Worm (Caenorhabditis elegans): ENCODE data around the gene C01G10.9.

Gene C01G10.9

DNA sequence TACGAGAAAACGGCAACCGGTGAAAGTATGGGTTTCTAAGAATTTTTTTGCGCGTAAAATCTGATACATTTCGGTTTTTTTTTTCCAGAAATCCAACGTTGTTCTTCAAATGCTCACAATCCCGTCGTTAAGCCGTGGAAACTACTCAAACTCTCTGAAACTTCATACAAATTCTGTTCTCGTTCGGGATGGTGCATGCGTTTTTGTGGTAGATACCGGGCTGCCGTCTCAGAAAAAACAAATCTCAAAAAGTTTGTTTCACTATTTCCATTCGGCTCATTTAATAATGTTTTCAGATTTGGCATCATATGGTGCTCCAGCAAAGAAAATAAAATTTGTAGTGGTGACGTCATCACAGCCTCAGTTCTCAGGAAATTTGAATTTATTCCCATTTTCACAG is 27.6 kb upstream of the C01G10.9 start:
- TF ChIP-seq zip-8 (tag; optimal IDR thresholded peaks at IDR 0.05) (peak; percentile 61), snpc-4 (tag; optimal IDR thresholded peaks at IDR 0.05) (no peak), cnd-1 (tag; optimal IDR thresholded peaks at IDR 0.05) (no peak), nhr-2 (tag; optimal IDR thresholded peaks at IDR 0.05) (no peak)

DNA sequence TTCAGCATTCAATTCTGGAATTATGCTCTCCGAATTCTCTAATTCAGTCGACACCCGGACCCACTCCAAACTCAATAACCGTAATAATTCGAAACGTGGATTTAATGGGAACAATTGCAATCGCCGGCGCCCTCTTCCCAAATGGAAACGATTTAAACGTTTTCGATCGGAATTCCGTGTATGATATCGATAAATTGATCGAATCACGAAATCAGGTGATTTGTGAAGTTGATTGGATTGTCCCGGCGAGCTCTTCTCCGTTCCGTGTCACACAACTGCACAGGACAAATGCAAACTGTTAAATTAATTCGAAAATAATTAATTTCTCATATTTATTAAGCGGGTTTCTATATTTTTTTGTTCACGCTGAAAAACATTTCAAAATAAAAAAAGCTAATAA is 26.5 kb upstream of the C01G10.9 start, which contains the start of gene C25D7.16:
Gene C25D7.16 (plus strand): TSS at position 301 of the 400 bp plus-strand sequence.
- TF ChIP-seq elt-3 (tag; optimal IDR thresholded peaks at IDR 0.05) (no peak), elt-1 (tag; optimal IDR thresholded peaks at IDR 0.05; ENCODE audit: borderline replicate concordance, insufficient read depth) (no peak), mab-5 (tag; optimal IDR thresholded peaks at IDR 0.05) (no peak), nhr-237 (tag; optimal IDR thresholded peaks at IDR 0.05) (no peak), pha-4 (tag; optimal IDR thresholded peaks at IDR 0.05) (no peak), bed-3 (GFP tag; optimal IDR thresholded peaks at IDR 0.05) (no peak), nhr-76 (tag; optimal IDR thresholded peaks at IDR 0.05) (no peak), lsy-2 (tag; optimal IDR thresholded peaks at IDR 0.05) (no peak), M03D4.4 (tag; optimal IDR thresholded peaks at IDR 0.05) (no peak), blmp-1 (tag; optimal IDR thresholded peaks at IDR 0.05) (no peak), ceh-43 (GFP tag; optimal IDR thresholded peaks at IDR 0.05) (no peak), ztf-11 (tag; optimal IDR thresholded peaks at IDR 0.05) (no peak), snpc-4 (tag; optimal IDR thresholded peaks at IDR 0.05) (no peak), lin-13 (tag; optimal IDR thresholded peaks at IDR 0.05) (no peak), cnd-1 (tag; optimal IDR thresholded peaks at IDR 0.05) (no peak), unc-62 (GFP tag; optimal IDR thresholded peaks at IDR 0.05) (no peak), unc-120 (tag; optimal IDR thresholded peaks at IDR 0.05; ENCODE audit: poor library complexity, severe bottlenecking) (no peak), sem-2 (GFP tag; optimal IDR thresholded peaks at IDR 0.05) (no peak), ces-1 (GFP tag; optimal IDR thresholded peaks at IDR 0.05) (no peak), ham-2 (GFP tag; optimal IDR thresholded peaks at IDR 0.05) (no peak)

DNA sequence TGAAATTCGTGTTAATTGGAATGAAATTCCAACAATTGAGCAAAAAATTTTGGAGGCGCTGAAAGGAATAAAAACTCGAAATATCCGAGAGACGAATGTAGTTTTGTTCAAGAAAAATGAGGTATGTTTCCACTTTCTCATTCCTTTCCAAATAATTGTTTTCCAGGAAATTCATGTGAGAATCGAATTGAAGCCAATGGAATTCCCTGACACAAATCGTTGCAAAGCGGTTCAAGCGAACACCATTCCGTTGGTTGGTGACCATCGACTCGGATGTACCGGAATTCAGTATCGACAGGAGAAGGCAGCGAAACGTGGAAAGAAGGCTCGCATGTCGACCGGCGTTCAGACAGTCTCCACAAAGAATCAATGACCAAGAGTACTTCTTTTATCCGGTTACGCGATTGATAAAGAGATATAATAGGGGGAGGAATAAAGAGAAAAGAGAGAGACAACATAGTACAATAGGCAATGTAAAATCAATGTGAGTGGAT is 25.9 kb upstream of the C01G10.9 start:
- TF ChIP-seq hlh-1 (tag; optimal IDR thresholded peaks at IDR 0.05), result no peak
- no peak for TF ChIP-seq nhr-76 (tag; optimal IDR thresholded peaks at IDR 0.05)
- no peak for TF ChIP-seq unc-120 (tag; optimal IDR thresholded peaks at IDR 0.05; ENCODE audit: poor library complexity, severe bottlenecking)

DNA sequence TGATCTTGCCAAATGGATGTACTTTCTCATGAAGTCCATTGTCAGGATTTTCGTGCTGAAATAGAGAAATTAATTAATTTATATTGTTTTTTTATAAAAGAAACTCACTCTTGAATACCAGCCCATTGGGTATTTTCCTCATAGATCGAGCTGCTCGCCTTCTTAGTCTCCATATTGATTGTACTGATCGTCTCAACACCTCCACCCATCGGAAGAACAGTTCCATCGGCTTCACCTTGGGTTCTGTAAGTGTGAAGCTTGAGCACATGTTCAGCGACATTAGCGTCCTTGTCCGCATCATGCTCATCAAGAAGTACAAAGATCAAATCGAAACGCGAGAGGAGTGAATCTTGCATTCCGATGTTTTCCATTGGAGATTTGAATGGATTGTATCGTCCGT is 24.6 kb upstream of the C01G10.9 start:
- TF ChIP-seq lin-13 (tag; optimal IDR thresholded peaks at IDR 0.05) (no peak), lin-32 (GFP tag; optimal IDR thresholded peaks at IDR 0.05) (no peak), pha-4 (tag; optimal IDR thresholded peaks at IDR 0.05) (no peak), lsy-2 (tag; optimal IDR thresholded peaks at IDR 0.05) (no peak), unc-62 (GFP tag; optimal IDR thresholded peaks at IDR 0.05) (no peak), snpc-4 (tag; optimal IDR thresholded peaks at IDR 0.05) (no peak), nhr-28 (tag; optimal IDR thresholded peaks at IDR 0.05) (no peak), unc-120 (tag; optimal IDR thresholded peaks at IDR 0.05; ENCODE audit: poor library complexity, severe bottlenecking) (no peak), cnd-1 (tag; optimal IDR thresholded peaks at IDR 0.05) (no peak), sptf-1 (tag; optimal IDR thresholded peaks at IDR 0.05) (no peak), M03D4.4 (tag; optimal IDR thresholded peaks at IDR 0.05) (no peak), ceh-43 (GFP tag; optimal IDR thresholded peaks at IDR 0.05) (no peak), nhr-12 (tag; optimal IDR thresholded peaks at IDR 0.05) (no peak), drap-1 (GFP tag; optimal IDR thresholded peaks at IDR 0.05) (no peak), ham-2 (GFP tag; optimal IDR thresholded peaks at IDR 0.05) (no peak)

DNA sequence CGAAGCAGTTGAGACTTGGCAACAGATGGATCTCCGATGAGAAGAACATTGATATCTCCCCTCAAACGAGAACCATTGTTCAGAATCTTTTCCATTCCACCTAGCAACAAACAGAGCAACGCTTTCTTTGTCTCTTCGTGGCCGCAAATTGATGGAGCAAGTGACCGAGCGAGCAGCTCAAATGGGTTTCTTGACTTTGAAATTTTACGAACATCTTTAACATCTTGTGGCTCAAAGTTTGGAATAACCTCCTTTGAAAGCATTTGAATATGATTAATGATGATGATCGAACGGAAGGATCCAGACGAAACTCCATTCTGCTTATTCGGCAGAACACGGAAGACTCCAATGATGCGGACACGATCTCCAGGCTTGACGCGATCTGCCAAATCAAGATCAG is 23.9 kb upstream of the C01G10.9 start:
- TF ChIP-seq drap-1 (GFP tag; optimal IDR thresholded peaks at IDR 0.05) (no peak), cnd-1 (tag; optimal IDR thresholded peaks at IDR 0.05) (no peak), M03D4.4 (tag; optimal IDR thresholded peaks at IDR 0.05) (no peak), pha-4 (tag; optimal IDR thresholded peaks at IDR 0.05) (no peak), elt-1 (tag; optimal IDR thresholded peaks at IDR 0.05; ENCODE audit: borderline replicate concordance, insufficient read depth) (no peak), hlh-1 (tag; optimal IDR thresholded peaks at IDR 0.05) (no peak), sptf-1 (tag; optimal IDR thresholded peaks at IDR 0.05) (no peak)

DNA sequence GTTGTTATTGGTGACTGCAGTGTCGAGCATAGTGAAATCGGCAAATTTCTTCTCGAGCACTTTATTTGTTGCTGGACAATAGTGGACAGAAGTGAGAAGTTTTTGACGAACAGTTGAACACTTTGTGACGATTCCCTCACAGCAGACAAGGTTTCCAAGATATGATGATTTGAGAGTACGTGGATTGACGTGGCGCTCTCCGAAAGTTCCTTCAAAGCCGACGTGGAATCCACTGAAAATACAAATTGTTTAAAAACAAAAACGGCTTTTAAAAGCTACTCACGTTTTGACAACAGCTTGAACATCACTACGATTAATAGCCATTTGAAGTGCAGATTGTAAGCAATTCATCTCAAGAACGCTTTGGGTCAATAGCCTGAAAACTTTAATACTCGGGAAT is 23.4 kb upstream of the C01G10.9 start:
- TF ChIP-seq ceh-43 (GFP tag; optimal IDR thresholded peaks at IDR 0.05) (no peak), hlh-1 (tag; optimal IDR thresholded peaks at IDR 0.05) (no peak), ces-1 (GFP tag; optimal IDR thresholded peaks at IDR 0.05) (no peak), blmp-1 (tag; optimal IDR thresholded peaks at IDR 0.05) (no peak), M03D4.4 (tag; optimal IDR thresholded peaks at IDR 0.05) (no peak), flh-1 (GFP tag; optimal IDR thresholded peaks at IDR 0.05) (no peak), elt-1 (tag; optimal IDR thresholded peaks at IDR 0.05; ENCODE audit: borderline replicate concordance, insufficient read depth) (no peak)
